Worm (Caenorhabditis elegans): ENCODE data around the gene srh-217.

The srh-217 gene

DNA sequence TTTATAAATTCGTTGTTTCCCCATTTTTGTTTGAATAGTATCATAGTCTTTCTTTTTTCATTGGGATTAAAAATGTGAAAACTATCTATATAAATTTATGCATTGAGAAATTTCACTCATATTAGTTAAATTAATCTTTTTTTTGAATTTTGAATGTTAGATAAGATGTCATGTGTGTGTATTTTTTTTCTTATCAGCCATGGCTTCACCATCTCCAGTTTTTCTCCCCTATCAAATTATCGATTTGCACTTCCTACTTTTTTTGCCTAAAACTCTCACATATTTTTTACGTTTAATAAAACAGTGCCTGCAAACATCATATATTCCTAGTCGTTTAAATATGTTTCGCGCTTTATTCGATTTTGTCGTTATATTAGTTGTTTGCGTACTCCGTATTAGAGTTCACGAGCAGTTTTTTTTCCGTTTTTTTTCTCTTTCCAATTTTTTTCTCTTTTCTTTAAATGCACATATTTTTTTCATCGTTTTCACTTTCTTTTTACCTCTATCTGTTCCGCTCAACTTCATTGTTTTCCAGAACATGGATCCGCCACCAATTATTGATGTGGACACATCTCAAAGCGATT lies 47.6 kb downstream of the srh-217 start, which contains the start of gene Y113G7A.13:
Gene Y113G7A.13, plus strand, starts transcription at position 534 of the 584 bp plus-strand sequence.
- TF ChIP-seq pqm-1 (tag; optimal IDR thresholded peaks at IDR 0.05) (peak; percentile 67), elt-2 (tag; optimal IDR thresholded peaks at IDR 0.05) (peak; percentile 88), mdl-1 (tag; optimal IDR thresholded peaks at IDR 0.05) (no peak), vab-15 (tag; optimal IDR thresholded peaks at IDR 0.05) (no peak), lsy-2 (tag; optimal IDR thresholded peaks at IDR 0.05) (no peak), nhr-76 (tag; optimal IDR thresholded peaks at IDR 0.05) (no peak), lin-35 (GFP tag; optimal IDR thresholded peaks at IDR 0.05) (peak in 1 of 2 experiments; percentile 25), efl-1 (optimal IDR thresholded peaks at IDR 0.05) (no peak), efl-1 (GFP tag; optimal IDR thresholded peaks at IDR 0.05 in 1 of 2) (peak in 1 of 2 experiments; percentile 20), lin-14 (GFP tag; optimal IDR thresholded peaks at IDR 0.05) (no peak)

- TF ChIP-seq nhr-76 (tag; optimal IDR thresholded peaks at IDR 0.05) (no peak), lin-39 (tag; optimal IDR thresholded peaks at IDR 0.05) (no peak), ceh-90 (tag; optimal IDR thresholded peaks at IDR 0.05) (no peak), aha-1 (tag; optimal IDR thresholded peaks at IDR 0.05) (no peak), snpc-4 (tag; optimal IDR thresholded peaks at IDR 0.05) (peak; percentile 7), tbx-2 (tag; optimal IDR thresholded peaks at IDR 0.05) (no peak)
These were observed 51.6 kb downstream of the srh-217 start for ce11 chrV:20143711-20144110.
